Fruit fly (Drosophila melanogaster) whole organism, embryonic: ENCODE results near the gene Ir67b.

ENCODE experiments used
- Blimp-1 ChIP-seq: fragments of 200-800 bp; sonication (Bioruptor generic); optimal IDR thresholded peaks from 3 replicates; lab custom pipeline; 2018; ENCODE audit warnings: missing biosample characterization, missing genetic modification characterization, mild to moderate bottlenecking, moderate library complexity, missing genetic modification reagents
- CG12104 ChIP-seq: fragments of 200-800 bp; sonication (Bioruptor generic); optimal IDR thresholded peaks from 3 replicates; lab custom pipeline; 2016; ENCODE audit warnings: missing biosample characterization, missing genetic modification characterization
- Opbp ChIP-seq: fragments of 200-800 bp; sonication (Bioruptor generic); IDR thresholded peaks from 3 replicates; pipeline ENCODE4 v1.3.6; 2022; ENCODE audit warnings: missing biosample characterization, missing genetic modification characterization; ENCODE audit not compliant: partially characterized antibody
- insv ChIP-seq, 2 experiments: fragments of 200-800 bp; sonication (Bioruptor generic); optimal IDR thresholded peaks; 3 replicates each; lab custom pipeline; 2016 to 2018; ENCODE audit warnings: missing biosample characterization in 2 of 2, missing genetic modification characterization in 2 of 2
- ttk ChIP-seq: fragments of 200-800 bp; sonication (Bioruptor generic); IDR thresholded peaks from 2 replicates; pipeline ENCODE4 v2.1.2; 2022; ENCODE audit warnings: missing biosample characterization, missing genetic modification characterization

DNA sequence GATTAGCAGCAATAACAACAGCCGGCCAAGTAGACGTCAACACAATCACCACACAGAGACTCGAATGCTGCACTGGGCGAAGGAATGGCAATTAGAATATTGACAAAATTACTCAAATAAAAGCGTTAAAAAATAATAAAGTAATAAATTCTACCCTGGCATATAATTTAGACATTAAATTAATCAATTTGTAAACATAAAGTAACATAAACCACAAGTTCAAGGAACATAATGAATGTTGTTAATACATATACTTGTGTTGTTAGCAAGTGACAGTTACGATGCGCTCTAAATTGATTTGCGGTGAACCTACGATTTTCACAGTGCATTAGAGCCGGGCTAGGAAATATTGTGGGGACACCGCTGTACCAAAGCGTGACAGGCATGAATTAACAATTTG, 24.0 kb downstream of the Ir67b start:
- TF ChIP-seq CG12104 (GFP tag; lab: Kevin White, UChicago) = no peak
- TF ChIP-seq insv (GFP tag; optimal IDR thresholded peaks at IDR 0.05; lab: Kevin White, UChicago) = no peak
- TF ChIP-seq Opbp (GFP tag; lab: Robert Waterston, UW) = no peak
- TF ChIP-seq ttk (GFP tag; lab: Robert Waterston, UW) = no peak
- TF ChIP-seq Blimp-1 = no peak
